Worm (Caenorhabditis elegans) whole organism, L1 larva: ENCODE data around the gene B0212.3.

ENCODE experiments used
- alr-1 ChIP-seq: fragments of 200-800 bp; sonication (Bioruptor generic); optimal IDR thresholded peaks from 2 replicates; lab custom pipeline; 2018; ENCODE audit warnings: borderline replicate concordance, mild to moderate bottlenecking, missing genetic modification characterization, missing compliant biosample characterization
- irx-1 ChIP-seq: sonication (generic microtip); optimal IDR thresholded peaks from 2 replicates; lab custom pipeline; 2016; ENCODE audit warnings: missing genetic modification characterization, missing compliant biosample characterization
- nhr-12 ChIP-seq: sonication (generic microtip); optimal IDR thresholded peaks from 2 replicates; lab custom pipeline; 2017; ENCODE audit warnings: missing biosample characterization, missing genetic modification characterization
- nhr-28 ChIP-seq: fragments of 150-350 bp; optimal IDR thresholded peaks from 2 replicates; lab custom pipeline; 2014; ENCODE audit warnings: missing biosample characterization, missing genetic modification characterization
- nhr-77 ChIP-seq: fragments of 150-350 bp; optimal IDR thresholded peaks from 2 replicates; lab custom pipeline; 2014; ENCODE audit warnings: missing biosample characterization, missing genetic modification characterization
- nhr-85 ChIP-seq: sonication (generic microtip); peaks from one replicate; lab custom pipeline; 2016; ENCODE audit warnings: missing genetic modification characterization, inconsistent platforms, missing compliant biosample characterization
- zag-1 ChIP-seq: fragments of 150-350 bp; optimal IDR thresholded peaks from 2 replicates; lab custom pipeline; 2014; ENCODE audit warnings: missing biosample characterization, missing genetic modification characterization

ce11 chrIV:3539872-3540271 is at the start of gene B0212.3:
- TF ChIP-seq alr-1 (tag; lab: Kevin White, UChicago), result no peak
- no peak for TF ChIP-seq nhr-28 (tag; lab: Kevin White, UChicago)
- TF ChIP-seq nhr-85 (tag; lab: Kevin White, UChicago), result no peak
- TF ChIP-seq irx-1 (tag; lab: Kevin White, UChicago), result no peak
- TF ChIP-seq nhr-12 (tag; lab: Kevin White, UChicago), result no peak
- TF ChIP-seq nhr-77 (tag; lab: Kevin White, UChicago), result no peak
- no peak for TF ChIP-seq zag-1 (tag; lab: Kevin White, UChicago)
